Fruit fly (Drosophila melanogaster) whole organism, embryonic: ENCODE data around the gene CycE.
A peak's percentile ranks its signal among the peaks of the same experiment; 100 is the strongest.

Experiments used
- Abd-B ChIP-seq: fragments of 200-800 bp; sonication (Bioruptor generic); optimal IDR thresholded peaks from 2 replicates; lab custom pipeline; 2018; ENCODE audit warnings: missing biosample characterization, mild to moderate bottlenecking, missing genetic modification characterization, moderate library complexity
- B-H1 ChIP-seq: fragments of 200-800 bp; sonication (Bioruptor generic); IDR thresholded peaks from 3 replicates; pipeline ENCODE4 v1.3.6; 2022; ENCODE audit warnings: missing biosample characterization, missing genetic modification characterization
- B-H2 ChIP-seq: fragments of 200-800 bp; sonication (Bioruptor generic); optimal IDR thresholded peaks from 2 replicates; lab custom pipeline; 2018; ENCODE audit warnings: missing biosample characterization, mild to moderate bottlenecking, missing genetic modification characterization
- CG10959 ChIP-seq: fragments of 200-800 bp; sonication (Bioruptor generic); IDR thresholded peaks from 2 replicates; pipeline ENCODE4 v1.3.6; 2022; ENCODE audit warnings: missing biosample characterization, missing genetic modification characterization
- CG16863 ChIP-seq: fragments of 200-800 bp; sonication (Bioruptor generic); optimal IDR thresholded peaks from 3 replicates; lab custom pipeline; 2016; ENCODE audit warnings: missing biosample characterization, missing genetic modification characterization
- CG17359 ChIP-seq: fragments of 200-800 bp; sonication (Bioruptor generic); optimal IDR thresholded peaks from 3 replicates; lab custom pipeline; 2018; ENCODE audit warnings: missing biosample characterization, mild to moderate bottlenecking, missing genetic modification characterization, moderate library complexity
- CG17612 ChIP-seq: fragments of 200-800 bp; sonication (Bioruptor generic); IDR thresholded peaks from 2 replicates; pipeline ENCODE4 v1.3.6; 2022; ENCODE audit warnings: missing biosample characterization, missing genetic modification characterization
- CG17912 ChIP-seq: fragments of 200-800 bp; sonication (Bioruptor generic); optimal IDR thresholded peaks from 2 replicates; lab custom pipeline; 2018; ENCODE audit warnings: missing biosample characterization, mild to moderate bottlenecking, missing genetic modification characterization
- CG31224 ChIP-seq: fragments of 200-800 bp; sonication (Bioruptor generic); IDR thresholded peaks from 2 replicates; pipeline ENCODE4 v1.3.6; 2022; ENCODE audit warnings: missing biosample characterization, missing genetic modification characterization
- CG31441 ChIP-seq: fragments of 200-800 bp; sonication (Bioruptor generic); IDR thresholded peaks from 2 replicates; pipeline ENCODE4 v1.3.6; 2022; ENCODE audit warnings: missing biosample characterization, missing genetic modification characterization
- CG32532 ChIP-seq: fragments of 200-800 bp; sonication (Bioruptor generic); IDR thresholded peaks from 2 replicates; pipeline ENCODE4 v1.3.6; 2022; ENCODE audit warnings: missing biosample characterization, missing genetic modification characterization
- CG32772 ChIP-seq: fragments of 200-800 bp; sonication (Bioruptor generic); IDR thresholded peaks from 2 replicates; pipeline ENCODE4 v1.3.6; 2022; ENCODE audit warnings: missing biosample characterization, missing genetic modification characterization
- CG4730 ChIP-seq: fragments of 200-800 bp; sonication (Bioruptor generic); IDR thresholded peaks from 2 replicates; pipeline ENCODE4 v1.3.6; 2022; ENCODE audit warnings: missing biosample characterization, missing genetic modification characterization
- CG6791 ChIP-seq: fragments of 200-800 bp; sonication (Bioruptor generic); IDR thresholded peaks from 3 replicates; pipeline ENCODE4 v1.3.6; 2022; ENCODE audit warnings: missing biosample characterization, missing genetic modification characterization; ENCODE audit not compliant: partially characterized antibody
- CG7928 ChIP-seq: fragments of 200-800 bp; sonication (Bioruptor generic); optimal IDR thresholded peaks from 2 replicates; lab custom pipeline; 2017; ENCODE audit warnings: missing biosample characterization, mild to moderate bottlenecking, missing genetic modification characterization
- CG8359 ChIP-seq: fragments of 200-800 bp; sonication (Bioruptor generic); optimal IDR thresholded peaks from 2 replicates; lab custom pipeline; 2017; ENCODE audit warnings: missing biosample characterization, mild to moderate bottlenecking, missing genetic modification characterization, borderline replicate concordance
- CG8478 ChIP-seq: fragments of >200 bp; optimal IDR thresholded peaks from 2 replicates; lab custom pipeline; 2018
- CG9797 ChIP-seq: fragments of 200-800 bp; sonication (Bioruptor generic); optimal IDR thresholded peaks from 3 replicates; lab custom pipeline; 2018; ENCODE audit warnings: missing biosample characterization, mild to moderate bottlenecking, missing genetic modification characterization
- Camta ChIP-seq: fragments of 200-800 bp; sonication (Bioruptor generic); optimal IDR thresholded peaks from 2 replicates; lab custom pipeline; 2016; ENCODE audit warnings: missing biosample characterization, missing genetic modification characterization
- Dad ChIP-seq: fragments of 200-800 bp; sonication (Bioruptor generic); optimal IDR thresholded peaks from 3 replicates; lab custom pipeline; 2016; ENCODE audit warnings: missing biosample characterization, missing genetic modification characterization
- Deaf1 ChIP-seq: fragments of 200-800 bp; optimal IDR thresholded peaks from 3 replicates; lab custom pipeline; 2019; ENCODE audit warnings: missing biosample characterization, mild to moderate bottlenecking, missing genetic modification characterization, moderate library complexity
- Dip3 ChIP-seq: fragments of 200-800 bp; sonication (Bioruptor generic); optimal IDR thresholded peaks from 3 replicates; lab custom pipeline; 2016; ENCODE audit warnings: missing biosample characterization, missing genetic modification characterization
- Dref ChIP-seq: fragments of 200-800 bp; sonication (Bioruptor generic); IDR thresholded peaks from 2 replicates; pipeline ENCODE4 v1.3.6; 2022; ENCODE audit warnings: missing biosample characterization, missing genetic modification characterization
- E2f2 ChIP-seq: fragments of 200-800 bp; sonication (Bioruptor generic); IDR thresholded peaks from 2 replicates; pipeline ENCODE4 v1.3.6; 2022; ENCODE audit warnings: missing biosample characterization, missing genetic modification characterization
- Elba2 ChIP-seq: fragments of 200-800 bp; sonication (Bioruptor generic); optimal IDR thresholded peaks from 3 replicates; lab custom pipeline; 2016; ENCODE audit warnings: missing biosample characterization, missing genetic modification characterization
- GATAe ChIP-seq: fragments of 200-800 bp; sonication (Bioruptor generic); conservative IDR thresholded peaks from 2 replicates; pipeline ENCODE4 v1.3.6; 2022; ENCODE audit warnings: missing biosample characterization, missing genetic modification characterization
- Gug ChIP-seq: fragments of 200-800 bp; sonication (Bioruptor generic); IDR thresholded peaks from 4 replicates; pipeline ENCODE4 v1.3.6; 2022; ENCODE audit warnings: missing biosample characterization, missing genetic modification characterization
- HmgZ ChIP-seq: fragments of 200-800 bp; sonication (Bioruptor generic); optimal IDR thresholded peaks from 2 replicates; lab custom pipeline; 2018; ENCODE audit warnings: missing biosample characterization, mild to moderate bottlenecking, missing genetic modification characterization
- Hsf ChIP-seq: fragments of 200-800 bp; sonication (Bioruptor generic); optimal IDR thresholded peaks from 3 replicates; lab custom pipeline; 2016; ENCODE audit warnings: missing biosample characterization, missing genetic modification characterization
- Jarid2 ChIP-seq: fragments of 200-800 bp; sonication (Bioruptor generic); optimal IDR thresholded peaks from 3 replicates; lab custom pipeline; 2017; ENCODE audit warnings: mild to moderate bottlenecking, missing biosample characterization, missing genetic modification reagents, missing genetic modification characterization
- Mes4 ChIP-seq: fragments of 200-800 bp; sonication (Bioruptor generic); optimal IDR thresholded peaks from 2 replicates; lab custom pipeline; 2016; ENCODE audit warnings: missing biosample characterization, missing genetic modification characterization
- Myb ChIP-seq: fragments of 200-800 bp; sonication (Bioruptor generic); optimal IDR thresholded peaks from 2 replicates; lab custom pipeline; 2016; ENCODE audit warnings: missing biosample characterization, missing genetic modification characterization
- Nf-YB ChIP-seq: fragments of 200-800 bp; sonication (Bioruptor generic); optimal IDR thresholded peaks from 3 replicates; lab custom pipeline; 2019; ENCODE audit warnings: missing biosample characterization, mild to moderate bottlenecking, missing genetic modification characterization, moderate library complexity
- Oli ChIP-seq: fragments of 200-800 bp; sonication (Bioruptor generic); optimal IDR thresholded peaks from 2 replicates; lab custom pipeline; 2018; ENCODE audit warnings: missing biosample characterization, mild to moderate bottlenecking, missing genetic modification characterization, moderate library complexity
- ap ChIP-seq: fragments of 200-800 bp; sonication (Bioruptor generic); IDR thresholded peaks from 2 replicates; pipeline ENCODE4 v1.3.6; 2022; ENCODE audit warnings: missing biosample characterization, missing genetic modification characterization
- disco-r ChIP-seq: fragments of 200-800 bp; sonication (Bioruptor generic); optimal IDR thresholded peaks from 2 replicates; lab custom pipeline; 2016; ENCODE audit warnings: missing biosample characterization, missing genetic modification characterization
- esg ChIP-seq: fragments of 200-800 bp; sonication (Bioruptor generic); conservative IDR thresholded peaks from 2 replicates; pipeline ENCODE4 v1.3.6; 2022; ENCODE audit warnings: missing biosample characterization, missing genetic modification characterization
- fd64A ChIP-seq: fragments of 200-800 bp; sonication (Bioruptor generic); optimal IDR thresholded peaks from 3 replicates; lab custom pipeline; 2018; ENCODE audit warnings: missing biosample characterization, mild to moderate bottlenecking, missing genetic modification characterization
- jigr1 ChIP-seq: fragments of 200-800 bp; sonication (Bioruptor generic); IDR thresholded peaks from 3 replicates; pipeline ENCODE4 v1.3.6; 2022; ENCODE audit warnings: missing biosample characterization, missing genetic modification characterization
- kay ChIP-seq: fragments of 200-800 bp; sonication (Bioruptor generic); optimal IDR thresholded peaks from 2 replicates; lab custom pipeline; 2016; ENCODE audit warnings: missing biosample characterization, missing genetic modification characterization
- nom ChIP-seq: fragments of 200-800 bp; sonication (Bioruptor generic); optimal IDR thresholded peaks from 2 replicates; lab custom pipeline; 2017; ENCODE audit warnings: missing biosample characterization, missing genetic modification characterization, mild to moderate bottlenecking, moderate library complexity, missing genetic modification reagents
- p53 ChIP-seq: fragments of 200-800 bp; sonication (Bioruptor generic); optimal IDR thresholded peaks from 2 replicates; lab custom pipeline; 2016; ENCODE audit warnings: missing biosample characterization, missing genetic modification characterization
- pita ChIP-seq: fragments of 200-800 bp; sonication (Bioruptor generic); optimal IDR thresholded peaks from 2 replicates; lab custom pipeline; 2017; ENCODE audit warnings: missing biosample characterization, mild to moderate bottlenecking, missing genetic modification characterization
- row ChIP-seq: fragments of 200-800 bp; sonication (Bioruptor generic); IDR thresholded peaks from 3 replicates; pipeline ENCODE4 v1.3.6; 2022; ENCODE audit warnings: missing biosample characterization, missing genetic modification characterization
- run ChIP-seq: fragments of 200-800 bp; sonication (Bioruptor generic); optimal IDR thresholded peaks from 3 replicates; lab custom pipeline; 2018; ENCODE audit warnings: missing biosample characterization, mild to moderate bottlenecking, missing genetic modification characterization
- sim ChIP-seq: fragments of 200-800 bp; sonication (Bioruptor generic); IDR thresholded peaks from 2 replicates; pipeline ENCODE4 v1.3.6; 2022; ENCODE audit warnings: missing biosample characterization, missing genetic modification characterization
- sima ChIP-seq: fragments of 200-800 bp; sonication (Bioruptor generic); optimal IDR thresholded peaks from 2 replicates; lab custom pipeline; 2016; ENCODE audit warnings: missing biosample characterization, missing genetic modification characterization
- sisA ChIP-seq: fragments of 200-800 bp; sonication (Bioruptor generic); IDR thresholded peaks from 2 replicates; pipeline ENCODE4 v1.3.6; 2022; ENCODE audit warnings: missing biosample characterization, missing genetic modification characterization
- unpg ChIP-seq: fragments of 200-800 bp; sonication (Bioruptor generic); optimal IDR thresholded peaks from 3 replicates; lab custom pipeline; 2018; ENCODE audit warnings: missing biosample characterization, mild to moderate bottlenecking, missing genetic modification characterization, moderate library complexity
- yki ChIP-seq: fragments of >200 bp; optimal IDR thresholded peaks from 3 replicates; lab custom pipeline; 2018
- zen2 ChIP-seq: fragments of 200-800 bp; sonication (Bioruptor generic); IDR thresholded peaks from 3 replicates; pipeline ENCODE4 v1.3.6; 2022; ENCODE audit warnings: missing biosample characterization, missing genetic modification characterization; ENCODE audit not compliant: partially characterized antibody

The CycE gene

dm6 chr2L:15750523-15751258 is 2.7 kb upstream of the CycE start, which contains the start of gene ND-B17 (continued):
- no peak for TF ChIP-seq Dad (GFP tag; lab: Kevin White, UChicago)
- TF ChIP-seq run (tag; lab: Kevin White, UChicago): no peak
- no peak for TF ChIP-seq Deaf1 (tag; lab: Kevin White, UChicago)
- no peak for TF ChIP-seq Mes4 (GFP tag; lab: Kevin White, UChicago)
- TF ChIP-seq jigr1: no peak
- peak; percentile 36 for TF ChIP-seq B-H2 (GFP tag; lab: Kevin White, UChicago)
- peak; percentile 11 for TF ChIP-seq CG17912 (GFP tag; lab: Kevin White, UChicago)
- peak; percentile 52 for TF ChIP-seq Hsf (GFP tag; lab: Kevin White, UChicago)
- no peak for TF ChIP-seq kay (GFP tag; lab: Kevin White, UChicago)
- TF ChIP-seq CG4730 (GFP tag; lab: Robert Waterston, UW): no peak
- TF ChIP-seq Abd-B (GFP tag; lab: Kevin White, UChicago): no peak
- no peak for TF ChIP-seq CG17359 (tag; lab: Kevin White, UChicago)
- peak; percentile 57 for TF ChIP-seq E2f2 (GFP tag; lab: Robert Waterston, UW)
- TF ChIP-seq Myb (GFP tag; lab: Kevin White, UChicago): peak; percentile 38
- no peak for TF ChIP-seq Nf-YB
- peak; percentile 55; the same call in 1 of the 2 replicates for TF ChIP-seq esg (GFP tag; lab: Robert Waterston, UW)
- TF ChIP-seq CG10959: 0 out of 2 replicates have a peak, but pooled peaks have one; percentile 27
- peak; percentile 48 for TF ChIP-seq Camta
- no peak for TF ChIP-seq GATAe (GFP tag; lab: Robert Waterston, UW)
- no peak for TF ChIP-seq disco-r (GFP tag; lab: Kevin White, UChicago)
- TF ChIP-seq sima (GFP tag; lab: Kevin White, UChicago): no peak
- TF ChIP-seq fd64A (GFP tag; lab: Kevin White, UChicago): no peak
- TF ChIP-seq sim: no peak
- no peak for TF ChIP-seq CG31441
- peak; percentile 19 for TF ChIP-seq p53 (GFP tag; lab: Kevin White, UChicago)
- peak; percentile 94 for TF ChIP-seq row (GFP tag; lab: Robert Waterston, UW)
- TF ChIP-seq Elba2 (GFP tag; lab: Kevin White, UChicago): peak; percentile 15
- TF ChIP-seq zen2 (GFP tag; lab: Robert Waterston, UW): no peak
- TF ChIP-seq CG9797 (GFP tag; lab: Kevin White, UChicago): peak; percentile 79
- no peak; the same call in 2 of the 3 replicates for TF ChIP-seq B-H1 (GFP tag; lab: Robert Waterston, UW)
- peak; percentile 40; the same call in 2 of the 3 replicates for TF ChIP-seq CG6791 (GFP tag; lab: Robert Waterston, UW)
- TF ChIP-seq yki (lab: Kevin White, UChicago): no peak
- TF ChIP-seq CG31224 (GFP tag; lab: Robert Waterston, UW): no peak
- peak; percentile 52 for TF ChIP-seq sisA
- peak; percentile 51; the same call in 2 of the 4 replicates for TF ChIP-seq Gug (GFP tag; lab: Robert Waterston, UW)
- no peak for TF ChIP-seq CG8359 (GFP tag; lab: Kevin White, UChicago)
- TF ChIP-seq CG17612 (GFP tag; lab: Robert Waterston, UW): 0 out of 2 replicates have a peak, but pooled peaks have one; percentile 8
- peak; percentile 68 for TF ChIP-seq CG32532 (GFP tag; lab: Robert Waterston, UW)
- no peak for TF ChIP-seq nom
- TF ChIP-seq unpg (GFP tag; lab: Kevin White, UChicago): no peak
- no peak for TF ChIP-seq Jarid2 (GFP tag; lab: Kevin White, UChicago)
- peak; percentile 37; the same call in 1 of the 2 replicates for TF ChIP-seq Dref (GFP tag; lab: Robert Waterston, UW)
- no peak for TF ChIP-seq CG7928
- peak; percentile 57 for TF ChIP-seq CG16863 (GFP tag; lab: Kevin White, UChicago)
- no peak for TF ChIP-seq Oli (tag; lab: Kevin White, UChicago)
- TF ChIP-seq pita (GFP tag; lab: Kevin White, UChicago): no peak
- peak; percentile 20 for TF ChIP-seq Dip3
- TF ChIP-seq HmgZ (tag; lab: Kevin White, UChicago): peak; percentile 73
- 0 out of 2 replicates have a peak, but pooled peaks have one; percentile 25 for TF ChIP-seq ap (GFP tag; lab: Robert Waterston, UW)
- TF ChIP-seq CG32772 (GFP tag; lab: Robert Waterston, UW): no peak
- TF ChIP-seq CG8478 (lab: Kevin White, UChicago): no peak
